Worm (Caenorhabditis elegans) whole organism, young adult: ENCODE results near the gene F46G10.1.

Experiments used
- B0261.1 ChIP-seq: sonication (generic microtip); optimal IDR thresholded peaks from 2 replicates; lab custom pipeline; 2016; ENCODE audit warnings: mild to moderate bottlenecking, missing genetic modification characterization, moderate library complexity, missing compliant biosample characterization
- D2030.7 ChIP-seq: fragments of 200-800 bp; sonication (Bioruptor generic); IDR thresholded peaks from 2 replicates; pipeline ENCODE4 v1.3.6; 2022; ENCODE audit warnings: missing genetic modification reagents, missing genetic modification characterization, missing compliant biosample characterization
- F57A8.1 ChIP-seq: fragments of 200-800 bp; sonication (Bioruptor generic); optimal IDR thresholded peaks from 2 replicates; lab custom pipeline; 2018; ENCODE audit warnings: mild to moderate bottlenecking, missing genetic modification characterization, moderate library complexity, missing compliant biosample characterization
- T07F8.4 ChIP-seq: sonication (generic microtip); optimal IDR thresholded peaks from 2 replicates; lab custom pipeline; 2016; ENCODE audit warnings: mild to moderate bottlenecking, missing genetic modification characterization, moderate library complexity, missing compliant biosample characterization
- Y53F4B.3 ChIP-seq: fragments of 200-800 bp; sonication (Bioruptor generic); IDR thresholded peaks from 2 replicates; pipeline ENCODE4 v1.3.6; 2022; ENCODE audit warnings: missing genetic modification reagents, missing genetic modification characterization, missing compliant biosample characterization
- ZK185.1 ChIP-seq: sonication (generic microtip); optimal IDR thresholded peaks from 2 replicates; lab custom pipeline; 2016; ENCODE audit warnings: mild to moderate bottlenecking, missing genetic modification characterization, missing compliant biosample characterization; ENCODE audit not compliant: poor library complexity, severe bottlenecking
- aptf-2 ChIP-seq: fragments of 200-800 bp; sonication (Bioruptor generic); conservative IDR thresholded peaks from 2 replicates; pipeline ENCODE4 v1.3.6; 2022; ENCODE audit warnings: missing genetic modification reagents, missing genetic modification characterization, missing compliant biosample characterization
- atf-7 ChIP-seq: sonication (generic microtip); optimal IDR thresholded peaks from 2 replicates; lab custom pipeline; 2017; ENCODE audit warnings: mild to moderate bottlenecking, missing genetic modification characterization, missing compliant biosample characterization
- attf-5 ChIP-seq: fragments of 200-800 bp; sonication (Bioruptor generic); optimal IDR thresholded peaks from 2 replicates; lab custom pipeline; 2018; ENCODE audit warnings: mild to moderate bottlenecking, missing genetic modification characterization, missing compliant biosample characterization
- bed-2 ChIP-seq: fragments of 200-800 bp; sonication (Bioruptor generic); IDR thresholded peaks from 2 replicates; pipeline ENCODE4 v1.3.6; 2022; ENCODE audit warnings: missing genetic modification reagents, missing genetic modification characterization, missing compliant biosample characterization
- cebp-1 ChIP-seq, 2 experiments: fragments of 200-800 bp in 1 of 2; sonication (Bioruptor generic) in 1 of 2; sonication (generic microtip) in 1 of 2; IDR thresholded peaks in 1 of 2; optimal IDR thresholded peaks in 1 of 2; 2 replicates each; pipeline versions ENCODE4 v1.3.6 to Lab custom; 2017 to 2022; ENCODE audit warnings: missing compliant biosample characterization in 2 of 2, missing genetic modification characterization in 2 of 2, mild to moderate bottlenecking in 1 of 2, missing genetic modification reagents in 1 of 2, moderate library complexity in 1 of 2
- cebp-2 ChIP-seq: fragments of 200-800 bp; sonication (Bioruptor generic); IDR thresholded peaks from 2 replicates; pipeline ENCODE4 v1.3.6; 2022; ENCODE audit warnings: missing genetic modification characterization, missing compliant biosample characterization
- ceh-79 ChIP-seq: sonication (generic microtip); optimal IDR thresholded peaks from 2 replicates; lab custom pipeline; 2017; ENCODE audit warnings: mild to moderate bottlenecking, missing genetic modification characterization, missing compliant biosample characterization
- chd-7 ChIP-seq: sonication (generic microtip); optimal IDR thresholded peaks from 2 replicates; lab custom pipeline; 2016; ENCODE audit warnings: mild to moderate bottlenecking, missing genetic modification characterization, moderate library complexity, missing compliant biosample characterization
- die-1 ChIP-seq: sonication (generic microtip); optimal IDR thresholded peaks from 2 replicates; lab custom pipeline; 2016; ENCODE audit warnings: missing genotype, mild to moderate bottlenecking, missing genetic modification characterization, missing compliant biosample characterization
- dox-1 ChIP-seq: fragments of 200-800 bp; sonication (Bioruptor generic); IDR thresholded peaks from 2 replicates; pipeline ENCODE4 v1.3.6; 2022; ENCODE audit warnings: missing genetic modification reagents, missing genetic modification characterization, missing compliant biosample characterization
- egl-18 ChIP-seq: fragments of 200-800 bp; sonication (Bioruptor generic); IDR thresholded peaks from 2 replicates; pipeline ENCODE4 v1.3.6; 2022; ENCODE audit warnings: missing genetic modification reagents, missing genetic modification characterization, missing compliant biosample characterization
- ets-4 ChIP-seq: fragments of 200-800 bp; sonication (Bioruptor generic); optimal IDR thresholded peaks from 2 replicates; lab custom pipeline; 2018; ENCODE audit warnings: mild to moderate bottlenecking, missing genetic modification characterization, missing compliant biosample characterization
- fkh-3 ChIP-seq: sonication (generic microtip); optimal IDR thresholded peaks from 2 replicates; lab custom pipeline; 2016; ENCODE audit warnings: mild to moderate bottlenecking, missing genetic modification characterization, missing compliant biosample characterization
- hmg-1.2 ChIP-seq: fragments of 200-800 bp; sonication (Bioruptor generic); IDR thresholded peaks from 2 replicates; pipeline ENCODE4 v1.3.6; 2022; ENCODE audit warnings: missing genetic modification reagents, missing genetic modification characterization, missing compliant biosample characterization
- hrde-1 ChIP-seq: sonication (generic microtip); optimal IDR thresholded peaks from 2 replicates; lab custom pipeline; 2016; ENCODE audit warnings: missing genetic modification characterization, mild to moderate bottlenecking, missing compliant biosample characterization, moderate library complexity, missing genotype, missing genetic modification reagents, borderline replicate concordance
- let-607 ChIP-seq, 2 experiments: fragments of 200-800 bp in 1 of 2; sonication (Bioruptor generic) in 1 of 2; sonication (generic microtip) in 1 of 2; optimal IDR thresholded peaks; 2 replicates each; lab custom pipeline; 2016 to 2018; ENCODE audit warnings: mild to moderate bottlenecking in 2 of 2, missing compliant biosample characterization in 2 of 2, missing genetic modification characterization in 2 of 2, moderate library complexity in 2 of 2, missing genotype in 1 of 2
- lir-1 ChIP-seq: fragments of 200-800 bp; sonication (Bioruptor generic); conservative IDR thresholded peaks from 2 replicates; pipeline ENCODE4 v1.3.6; 2022; ENCODE audit warnings: missing genetic modification reagents, missing genetic modification characterization, missing compliant biosample characterization
- lsl-1 ChIP-seq: fragments of 200-800 bp; sonication (Bioruptor generic); optimal IDR thresholded peaks from 2 replicates; lab custom pipeline; 2018; ENCODE audit warnings: mild to moderate bottlenecking, missing genetic modification characterization, moderate library complexity, missing compliant biosample characterization
- mel-28 ChIP-seq: sonication (generic microtip); optimal IDR thresholded peaks from 2 replicates; lab custom pipeline; 2016; ENCODE audit warnings: borderline replicate concordance, mild to moderate bottlenecking, missing genetic modification characterization, missing compliant biosample characterization
- nfya-2 ChIP-seq: fragments of 200-800 bp; sonication (Bioruptor generic); IDR thresholded peaks from 2 replicates; pipeline ENCODE4 v1.3.6; 2022; ENCODE audit warnings: missing genetic modification reagents, missing genetic modification characterization, missing compliant biosample characterization
- nhr-80 ChIP-seq: sonication (generic microtip); optimal IDR thresholded peaks from 2 replicates; lab custom pipeline; 2016; ENCODE audit warnings: missing genetic modification characterization, missing compliant biosample characterization
- nhr-90 ChIP-seq: sonication (generic microtip); optimal IDR thresholded peaks from 2 replicates; lab custom pipeline; 2016; ENCODE audit warnings: missing genotype, mild to moderate bottlenecking, missing genetic modification characterization, missing compliant biosample characterization
- pbrm-1 ChIP-seq: fragments of 200-800 bp; sonication (Bioruptor generic); IDR thresholded peaks from 2 replicates; pipeline ENCODE4 v1.3.6; 2022; ENCODE audit warnings: missing genetic modification reagents, missing genetic modification characterization, missing compliant biosample characterization
- repo-1 ChIP-seq: sonication (generic microtip); optimal IDR thresholded peaks from 2 replicates; lab custom pipeline; 2017; ENCODE audit warnings: mild to moderate bottlenecking, missing genetic modification characterization, missing compliant biosample characterization
- sdz-38 ChIP-seq: sonication (generic microtip); optimal IDR thresholded peaks from 2 replicates; lab custom pipeline; 2016; ENCODE audit warnings: missing genotype, missing genetic modification characterization, missing compliant biosample characterization
- sea-2 ChIP-seq: fragments of 200-800 bp; sonication (Bioruptor generic); IDR thresholded peaks from 2 replicates; pipeline ENCODE4 v1.3.6; 2022; ENCODE audit warnings: missing genetic modification characterization, missing compliant biosample characterization
- snpc-1.1 ChIP-seq: sonication (generic microtip); optimal IDR thresholded peaks from 2 replicates; lab custom pipeline; 2017; ENCODE audit warnings: missing genetic modification characterization, mild to moderate bottlenecking, missing compliant biosample characterization, antibody characterized with exemption, moderate library complexity, missing genotype, missing genetic modification reagents; ENCODE audit not compliant: insufficient read depth
- snpc-1.3 ChIP-seq: sonication (generic microtip); optimal IDR thresholded peaks from 2 replicates; lab custom pipeline; 2017; ENCODE audit warnings: missing genetic modification characterization, mild to moderate bottlenecking, missing compliant biosample characterization, antibody characterized with exemption, moderate library complexity, missing genotype, missing genetic modification reagents; ENCODE audit not compliant: insufficient read depth
- snpc-3.4 ChIP-seq: sonication (generic microtip); optimal IDR thresholded peaks from 2 replicates; lab custom pipeline; 2017; ENCODE audit warnings: missing genetic modification characterization, mild to moderate bottlenecking, missing compliant biosample characterization, antibody characterized with exemption, moderate library complexity, missing genotype, missing genetic modification reagents
- snpc-4 ChIP-seq, 5 experiments: fragments of 150-350 bp in 1 of 5; sonication (generic microtip) in 4 of 5; optimal IDR thresholded peaks; 2 replicates each; lab custom pipeline; 2014 to 2018; ENCODE audit warnings: missing genetic modification characterization in 5 of 5, missing biosample characterization in 3 of 5, antibody characterized with exemption in 2 of 5, mild to moderate bottlenecking in 2 of 5, missing compliant biosample characterization in 2 of 5, missing genotype in 2 of 5, moderate library complexity in 2 of 5, missing genetic modification reagents in 1 of 5
- sptf-2 ChIP-seq: fragments of 200-800 bp; sonication (Bioruptor generic); optimal IDR thresholded peaks from 2 replicates; lab custom pipeline; 2018; ENCODE audit warnings: mild to moderate bottlenecking, missing genetic modification characterization, missing compliant biosample characterization
- tbp1 ChIP-seq: fragments of 200-800 bp; sonication (Bioruptor generic); optimal IDR thresholded peaks from 2 replicates; lab custom pipeline; 2018; ENCODE audit warnings: mild to moderate bottlenecking, missing genetic modification characterization, missing compliant biosample characterization
- zfh-2 ChIP-seq: fragments of 200-800 bp; sonication (Bioruptor generic); conservative IDR thresholded peaks from 2 replicates; pipeline ENCODE4 v1.3.6; 2022; ENCODE audit warnings: missing genetic modification reagents, missing genetic modification characterization, missing compliant biosample characterization
- ztf-22 ChIP-seq: fragments of 200-800 bp; sonication (Bioruptor generic); optimal IDR thresholded peaks from 2 replicates; lab custom pipeline; 2018; ENCODE audit warnings: mild to moderate bottlenecking, missing genetic modification characterization, moderate library complexity, missing compliant biosample characterization
- ztf-25 ChIP-seq: fragments of 200-800 bp; sonication (Bioruptor generic); IDR thresholded peaks from 2 replicates; pipeline ENCODE4 v1.3.6; 2022; ENCODE audit warnings: missing genetic modification reagents, missing genetic modification characterization, missing compliant biosample characterization
- ztf-3 ChIP-seq: fragments of 200-800 bp; sonication (Bioruptor generic); optimal IDR thresholded peaks from 2 replicates; lab custom pipeline; 2018; ENCODE audit warnings: mild to moderate bottlenecking, missing genetic modification characterization, missing compliant biosample characterization
- ztf-6 ChIP-seq: fragments of 200-800 bp; sonication (Bioruptor generic); IDR thresholded peaks from 2 replicates; pipeline ENCODE4 v1.3.6; 2022; ENCODE audit warnings: missing genetic modification reagents, missing genetic modification characterization, missing compliant biosample characterization

Gene F46G10.1

DNA sequence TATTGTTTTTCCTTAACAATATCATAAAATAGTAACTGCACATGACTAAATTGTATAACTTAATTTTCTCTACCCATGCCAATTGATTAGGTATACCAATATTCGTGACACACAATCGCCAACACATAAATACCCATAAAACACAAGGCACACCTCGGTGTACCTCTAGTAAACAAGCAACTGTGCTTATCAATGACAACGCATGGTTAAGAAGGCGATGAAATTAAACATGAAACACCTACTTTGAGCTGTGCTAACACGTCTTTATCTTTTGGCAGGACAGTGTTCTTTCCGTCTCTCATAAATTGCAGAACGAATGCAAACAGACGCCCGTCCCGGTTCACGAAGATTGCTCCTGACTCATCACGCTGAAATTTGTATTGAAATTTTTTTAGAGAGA lies 792 bp downstream of the F46G10.1 start:
- TF ChIP-seq hrde-1 (no peak), sdz-38 (tag; lab: Kevin White, UChicago) (no peak), let-607 (tag; optimal IDR thresholded peaks at IDR 0.05; lab: Kevin White, UChicago) (peak in 1 of 2 experiments; percentile 35), ets-4 (peak; percentile 56), bed-2 (GFP tag; lab: Robert Waterston, UW) (no peak), hmg-1.2 (GFP tag; lab: Robert Waterston, UW) (no peak), nhr-80 (tag; lab: Kevin White, UChicago) (peak; percentile 94), lir-1 (GFP tag; lab: Robert Waterston, UW) (no peak), ztf-22 (peak; percentile 14), cebp-2 (GFP tag; lab: Robert Waterston, UW) (no peak), ZK185.1 (tag; lab: Kevin White, UChicago) (peak; percentile 39), cebp-1 (GFP tag; IDR thresholded peaks at IDR 0.05; lab: Robert Waterston, UW) (peak; percentile 41; the same call in 1 of the 2 replicates), cebp-1 (tag; optimal IDR thresholded peaks at IDR 0.05; lab: Kevin White, UChicago) (peak; percentile 51), attf-5 (GFP tag; lab: Kevin White, UChicago) (peak; percentile 2), ztf-3 (GFP tag; lab: Kevin White, UChicago) (no peak), pbrm-1 (no peak), repo-1 (no peak), die-1 (tag; lab: Kevin White, UChicago) (no peak), ztf-6 (GFP tag; lab: Robert Waterston, UW) (no peak), zfh-2 (GFP tag; lab: Robert Waterston, UW) (no peak), snpc-3.4 (tag; lab: Kevin White, UChicago) (no peak), Y53F4B.3 (GFP tag; lab: Robert Waterston, UW) (no peak), F57A8.1 (no peak), dox-1 (peak; percentile 69; the same call in 1 of the 2 replicates), atf-7 (peak; percentile 12), tbp1 (GFP tag; lab: Kevin White, UChicago) (peak; percentile 32), D2030.7 (GFP tag; lab: Robert Waterston, UW) (no peak)
- TF ChIP-seq, all 124 proteins: peak for 10

- no peak for TF ChIP-seq cebp-1 (GFP tag; IDR thresholded peaks at IDR 0.05; lab: Robert Waterston, UW)
- no peak for TF ChIP-seq cebp-1 (tag; optimal IDR thresholded peaks at IDR 0.05; lab: Kevin White, UChicago)
- TF ChIP-seq, all 124 proteins: peak for 0
These were observed 2.8 kb downstream of the F46G10.1 start, which contains the start of gene srxa-8 for ce11 chrX:13308745-13309144. srxa-8 (minus strand) TSS chrX:13308845.

ce11 chrX:13307852-13308251 lies 3.7 kb downstream of the F46G10.1 start:
- TF ChIP-seq snpc-4 (GFP tag; optimal IDR thresholded peaks at IDR 0.05; lab: Kevin White, UChicago) (peak; percentile 47), snpc-4 (tag; optimal IDR thresholded peaks at IDR 0.05; lab: Kevin White, UChicago) (peak in 2 of 4 experiments; percentile 10 to 60), ceh-79 (no peak), ztf-6 (GFP tag; lab: Robert Waterston, UW) (no peak), egl-18 (GFP tag; lab: Robert Waterston, UW) (no peak), T07F8.4 (tag; lab: Kevin White, UChicago) (no peak), snpc-3.4 (tag; lab: Kevin White, UChicago) (no peak), sea-2 (GFP tag; lab: Robert Waterston, UW) (no peak), snpc-1.1 (tag; lab: Kevin White, UChicago) (no peak), chd-7 (no peak), sptf-2 (GFP tag; lab: Kevin White, UChicago) (no peak), mel-28 (tag; lab: Kevin White, UChicago) (no peak), lsl-1 (GFP tag; lab: Kevin White, UChicago) (no peak), nhr-90 (tag; lab: Kevin White, UChicago) (peak; percentile 30), fkh-3 (tag; lab: Kevin White, UChicago) (no peak), aptf-2 (GFP tag; lab: Robert Waterston, UW) (no peak), B0261.1 (peak; percentile 67), nfya-2 (no peak), snpc-1.3 (tag; lab: Kevin White, UChicago) (peak; percentile 49), ztf-25 (GFP tag; lab: Robert Waterston, UW) (no peak), ztf-22 (no peak)
